Worm (Caenorhabditis elegans) whole organism, L2 larva: Measurements from ENCODE around the gene clu-1.

Source experiments
- C34F6.9 ChIP-seq: fragments of 150-350 bp; optimal IDR thresholded peaks from 2 replicates; lab custom pipeline; 2014; ENCODE audit warnings: missing biosample characterization, missing genetic modification characterization
- F13H6.1 ChIP-seq: sonication (generic microtip); optimal IDR thresholded peaks from 2 replicates; lab custom pipeline; 2016; ENCODE audit warnings: missing genetic modification characterization, missing compliant biosample characterization
- R02D3.7 ChIP-seq: fragments of 150-350 bp; optimal IDR thresholded peaks from 2 replicates; lab custom pipeline; 2014; ENCODE audit warnings: missing biosample characterization, missing genetic modification characterization
- ZK546.5 ChIP-seq: sonication (generic microtip); optimal IDR thresholded peaks from 2 replicates; lab custom pipeline; 2017; ENCODE audit warnings: missing biosample characterization, missing genetic modification characterization
- alr-1 ChIP-seq: fragments of 150-350 bp; optimal IDR thresholded peaks from 2 replicates; lab custom pipeline; 2014; ENCODE audit warnings: missing biosample characterization, missing genetic modification characterization
- aly-2 ChIP-seq: fragments of 150-350 bp; optimal IDR thresholded peaks from 2 replicates; lab custom pipeline; 2014; ENCODE audit warnings: missing biosample characterization, missing genetic modification characterization
- ama-1 ChIP-seq: fragments of 150-350 bp; optimal IDR thresholded peaks from 2 replicates; lab custom pipeline; 2018; ENCODE audit warnings: inconsistent platforms
- ceh-16 ChIP-seq: fragments of 150-350 bp; optimal IDR thresholded peaks from 2 replicates; lab custom pipeline; 2014; ENCODE audit warnings: missing biosample characterization, missing genetic modification characterization
- ceh-82 ChIP-seq: fragments of 150-350 bp; optimal IDR thresholded peaks from 2 replicates; lab custom pipeline; 2014; ENCODE audit warnings: missing biosample characterization, missing genetic modification characterization
- egl-27 ChIP-seq: sonication (generic microtip); optimal IDR thresholded peaks from 3 replicates; lab custom pipeline; 2017; ENCODE audit warnings: missing biosample characterization, missing genetic modification reagents, missing genetic modification characterization
- elt-1 ChIP-seq: fragments of 150-350 bp; optimal IDR thresholded peaks from 2 replicates; lab custom pipeline; 2014; ENCODE audit warnings: missing biosample characterization, missing genetic modification characterization
- elt-3 ChIP-seq: sonication (generic microtip); optimal IDR thresholded peaks from 2 replicates; lab custom pipeline; 2017; ENCODE audit warnings: missing biosample characterization, missing genetic modification characterization
- fos-1 ChIP-seq: fragments of 150-350 bp; optimal IDR thresholded peaks from 2 replicates; lab custom pipeline; 2014; ENCODE audit warnings: missing biosample characterization, missing genetic modification characterization
- gmeb-1 ChIP-seq: fragments of 150-350 bp; optimal IDR thresholded peaks from 2 replicates; lab custom pipeline; 2014; ENCODE audit warnings: missing biosample characterization, missing genetic modification characterization
- lin-11 ChIP-seq: fragments of 150-350 bp; sonication (generic microtip); optimal IDR thresholded peaks from 2 replicates; lab custom pipeline; 2014; ENCODE audit warnings: missing biosample characterization, missing genetic modification characterization, inconsistent platforms, mixed read lengths
- lin-13 ChIP-seq: fragments of 150-350 bp; optimal IDR thresholded peaks from 2 replicates; lab custom pipeline; 2014; ENCODE audit warnings: missing biosample characterization, missing genetic modification reagents, missing genetic modification characterization
- lin-39 ChIP-seq: fragments of 150-350 bp; optimal IDR thresholded peaks from 2 replicates; lab custom pipeline; 2014; ENCODE audit warnings: missing biosample characterization, missing genetic modification reagents, missing genetic modification characterization
- mab-5 ChIP-seq: fragments of 150-350 bp; optimal IDR thresholded peaks from 2 replicates; lab custom pipeline; 2014; ENCODE audit warnings: missing biosample characterization, missing genetic modification characterization
- mbf-1 ChIP-seq: sonication (generic microtip); optimal IDR thresholded peaks from 2 replicates; lab custom pipeline; 2017; ENCODE audit warnings: missing biosample characterization, missing genetic modification characterization
- mdl-1 ChIP-seq, 2 experiments: fragments of 150-350 bp in 1 of 2; sonication (generic microtip) in 1 of 2; optimal IDR thresholded peaks; 2 replicates each; lab custom pipeline; 2017; ENCODE audit warnings: missing biosample characterization in 2 of 2, missing genetic modification characterization in 2 of 2
- nhr-10 ChIP-seq: sonication (generic microtip); optimal IDR thresholded peaks from 2 replicates; lab custom pipeline; 2017; ENCODE audit warnings: missing biosample characterization, missing genetic modification characterization
- nhr-11 ChIP-seq: fragments of 150-350 bp; optimal IDR thresholded peaks from 2 replicates; lab custom pipeline; 2014; ENCODE audit warnings: missing biosample characterization, missing genetic modification characterization
- nhr-12 ChIP-seq: fragments of 150-350 bp; optimal IDR thresholded peaks from 2 replicates; lab custom pipeline; 2014; ENCODE audit warnings: missing biosample characterization, missing genetic modification characterization
- nhr-129 ChIP-seq: fragments of 150-350 bp; optimal IDR thresholded peaks from 2 replicates; lab custom pipeline; 2014; ENCODE audit warnings: missing biosample characterization, missing genetic modification characterization
- nhr-21 ChIP-seq: fragments of 150-350 bp; optimal IDR thresholded peaks from 2 replicates; lab custom pipeline; 2014; ENCODE audit warnings: missing biosample characterization, missing genetic modification characterization
- nhr-237 ChIP-seq: fragments of 150-350 bp; optimal IDR thresholded peaks from 2 replicates; lab custom pipeline; 2014; ENCODE audit warnings: missing biosample characterization, missing genetic modification characterization
- nhr-25 ChIP-seq: fragments of 150-350 bp; sonication (generic microtip); optimal IDR thresholded peaks from 3 replicates; lab custom pipeline; 2014; ENCODE audit warnings: missing biosample characterization, missing genetic modification characterization
- nhr-6 ChIP-seq: fragments of 150-350 bp; optimal IDR thresholded peaks from 2 replicates; lab custom pipeline; 2014; ENCODE audit warnings: missing biosample characterization, missing genetic modification characterization
- nhr-77 ChIP-seq: fragments of 150-350 bp; optimal IDR thresholded peaks from 2 replicates; lab custom pipeline; 2014; ENCODE audit warnings: missing biosample characterization, missing genetic modification characterization
- sem-4 ChIP-seq: fragments of 150-350 bp; optimal IDR thresholded peaks from 2 replicates; lab custom pipeline; 2014; ENCODE audit warnings: missing biosample characterization, missing genetic modification reagents, missing genetic modification characterization
- sma-3 ChIP-seq: sonication (generic microtip); optimal IDR thresholded peaks from 2 replicates; lab custom pipeline; 2016; ENCODE audit warnings: missing genetic modification reagents, missing genetic modification characterization, missing compliant biosample characterization
- sma-9 ChIP-seq, 2 experiments: fragments of 150-350 bp in 1 of 2; sonication (generic microtip) in 1 of 2; optimal IDR thresholded peaks; 2 replicates each; lab custom pipeline; 2014 to 2016; ENCODE audit warnings: missing genetic modification characterization in 2 of 2, mild to moderate bottlenecking in 1 of 2, missing biosample characterization in 1 of 2, missing compliant biosample characterization in 1 of 2, missing genetic modification reagents in 1 of 2, moderate library complexity in 1 of 2
- snpc-4 ChIP-seq: fragments of 150-350 bp; optimal IDR thresholded peaks from 2 replicates; lab custom pipeline; 2014; ENCODE audit warnings: missing biosample characterization, missing genetic modification characterization
- unc-55 ChIP-seq: fragments of 150-350 bp; sonication (generic microtip); optimal IDR thresholded peaks from 3 replicates; lab custom pipeline; 2014; ENCODE audit warnings: missing biosample characterization, missing genetic modification reagents, missing genetic modification characterization
- unc-62 ChIP-seq: fragments of 150-350 bp; optimal IDR thresholded peaks from 2 replicates; lab custom pipeline; 2014; ENCODE audit warnings: missing biosample characterization, missing genetic modification reagents, missing genetic modification characterization
- zag-1 ChIP-seq: fragments of 150-350 bp; optimal IDR thresholded peaks from 2 replicates; lab custom pipeline; 2014; ENCODE audit warnings: missing biosample characterization, missing genetic modification characterization
- ztf-1 ChIP-seq: fragments of 200-800 bp; sonication (Bioruptor generic); conservative IDR thresholded peaks from 2 replicates; pipeline ENCODE4 v1.3.6; 2022; ENCODE audit warnings: missing genetic modification characterization, missing compliant biosample characterization
- ztf-11 ChIP-seq: sonication (generic microtip); optimal IDR thresholded peaks from 2 replicates; lab custom pipeline; 2017; ENCODE audit warnings: missing biosample characterization, missing genetic modification characterization
- ztf-4 ChIP-seq: fragments of 150-350 bp; optimal IDR thresholded peaks from 2 replicates; lab custom pipeline; 2014; ENCODE audit warnings: missing biosample characterization, missing genetic modification characterization

Gene clu-1

DNA sequence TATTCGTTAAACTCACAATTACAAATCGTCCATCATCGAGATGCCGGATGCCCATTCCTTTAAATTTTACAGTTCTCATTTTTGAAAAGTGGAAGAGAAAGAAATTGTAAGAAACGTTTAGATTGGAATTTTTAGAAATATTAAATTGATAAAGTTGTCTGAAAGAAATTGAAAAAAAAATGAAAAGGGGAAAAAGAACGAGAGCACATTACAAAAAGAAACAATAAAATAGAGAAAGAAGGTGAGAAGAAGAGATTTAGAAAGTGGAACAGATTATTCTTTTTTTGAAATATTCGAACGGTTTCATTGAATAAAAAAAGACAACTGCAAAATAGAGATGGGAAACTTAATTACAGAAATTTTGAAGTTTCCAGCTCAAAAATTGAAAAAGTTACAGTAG, 39.9 kb upstream of the clu-1 start, which contains the start of gene C48B4.8:
TSS of gene C48B4.8 (minus strand) at position 101 of the 400 bp plus-strand sequence.
- no peak for TF ChIP-seq gmeb-1 (tag; lab: Kevin White, UChicago)
- no peak for TF ChIP-seq ceh-82 (tag; lab: Kevin White, UChicago)
- no peak for TF ChIP-seq R02D3.7 (tag; lab: Kevin White, UChicago)
- TF ChIP-seq egl-27 (tag; lab: Kevin White, UChicago) = no peak
- no peak for TF ChIP-seq ceh-16 (tag; lab: Kevin White, UChicago)
- TF ChIP-seq ZK546.5 (tag; lab: Kevin White, UChicago) = no peak

ce11 chrIII:9559381-9559881, 38.2 kb upstream of the clu-1 start, which contains the start of gene C48B4.7:
TSS of gene C48B4.7 (minus strand) at chrIII:9559431.
- TF ChIP-seq lin-13 (GFP tag; lab: Kevin White, UChicago) = no peak
- no peak for TF ChIP-seq mbf-1
- no peak for TF ChIP-seq ZK546.5 (tag; lab: Kevin White, UChicago)
- no peak for TF ChIP-seq lin-11
- TF ChIP-seq ztf-11 (tag; lab: Kevin White, UChicago) = no peak
- TF ChIP-seq alr-1 (tag; lab: Kevin White, UChicago) = no peak
- TF ChIP-seq nhr-77 = no peak
- TF ChIP-seq nhr-129 (tag; lab: Kevin White, UChicago) = no peak
- no peak for TF ChIP-seq zag-1 (tag; lab: Kevin White, UChicago)
- TF ChIP-seq R02D3.7 (tag; lab: Kevin White, UChicago) = no peak
- TF ChIP-seq egl-27 (tag; lab: Kevin White, UChicago) = no peak
- no peak for TF ChIP-seq nhr-12 (tag; lab: Kevin White, UChicago)
- TF ChIP-seq, all 48 proteins: peak for 0

ce11 chrIII:9558463-9558862, 37.2 kb upstream of the clu-1 start, which contains the start of gene C48B4.6:
TSS of gene C48B4.6 (minus strand) at chrIII:9558563.
- TF ChIP-seq nhr-11 (tag; lab: Kevin White, UChicago) = no peak
- TF ChIP-seq ztf-11 (tag; lab: Kevin White, UChicago) = no peak
- no peak for TF ChIP-seq nhr-25 (tag; lab: Kevin White, UChicago)
- TF ChIP-seq nhr-6 = no peak

- no peak for TF ChIP-seq mbf-1
- TF ChIP-seq mdl-1 (tag; optimal IDR thresholded peaks at IDR 0.05; lab: Kevin White, UChicago) = no peak
- TF ChIP-seq unc-62 (GFP tag; lab: Kevin White, UChicago) = no peak
- TF ChIP-seq sem-4 (tag; lab: Kevin White, UChicago) = no peak
- TF ChIP-seq fos-1 (tag; lab: Kevin White, UChicago) = no peak
- TF ChIP-seq egl-27 (tag; lab: Kevin White, UChicago) = no peak
- TF ChIP-seq aly-2 (tag; lab: Kevin White, UChicago) = no peak
Measured at ce11 chrIII:9556300-9556699, 35.0 kb upstream of the clu-1 start, which contains the start of gene ZK1098.11. TSS of gene ZK1098.11 (plus strand) at chrIII:9556600.

DNA sequence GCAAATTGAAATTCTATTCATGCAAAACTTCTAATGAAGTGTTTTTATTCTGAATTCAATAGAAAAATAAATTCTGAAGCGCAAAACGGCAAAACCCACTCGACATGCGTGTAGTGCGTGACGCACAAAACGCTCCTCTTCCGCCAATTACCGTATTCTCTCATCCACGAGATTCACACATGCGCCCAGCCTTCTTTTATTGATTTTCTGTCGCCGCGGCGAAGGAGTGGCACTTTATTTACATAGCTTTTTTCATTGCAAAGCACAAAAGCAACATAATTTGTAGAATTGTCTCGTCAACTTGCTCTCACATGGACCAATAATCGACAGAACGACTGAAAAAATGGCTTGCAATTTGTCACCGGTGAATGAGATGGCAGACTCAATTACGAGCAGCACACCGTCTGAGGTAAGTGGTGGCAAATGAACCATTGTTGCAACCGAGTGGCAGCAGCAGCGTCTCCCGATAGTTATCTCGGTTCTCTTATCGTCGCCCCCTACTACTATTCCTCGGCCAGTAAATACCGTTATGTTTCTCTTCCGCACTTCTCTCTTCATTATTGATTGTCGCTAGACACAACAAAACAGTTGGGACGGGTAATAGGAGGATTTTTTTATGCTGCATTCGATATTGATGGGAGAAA, 24.9 kb upstream of the clu-1 start, which contains the start of gene unc-16:
TSS of gene unc-16 (plus strand) at position 243 of the 644 bp plus-strand sequence.
- TF ChIP-seq ceh-82 (tag; lab: Kevin White, UChicago) (peak; percentile 81), R02D3.7 (tag; lab: Kevin White, UChicago) (no peak), ceh-16 (tag; lab: Kevin White, UChicago) (no peak), sem-4 (tag; lab: Kevin White, UChicago) (peak; percentile 82), sma-3 (GFP tag; lab: Kevin White, UChicago) (peak; percentile 80), fos-1 (tag; lab: Kevin White, UChicago) (peak; percentile 21), nhr-21 (tag; lab: Kevin White, UChicago) (peak; percentile 76), ama-1 (lab: Kevin White, UChicago) (peak; percentile 84), elt-1 (tag; lab: Kevin White, UChicago) (no peak), elt-3 (tag; lab: Kevin White, UChicago) (no peak), nhr-12 (tag; lab: Kevin White, UChicago) (no peak), nhr-129 (tag; lab: Kevin White, UChicago) (peak; percentile 85), nhr-77 (no peak), mbf-1 (no peak), nhr-6 (peak; percentile 54), alr-1 (tag; lab: Kevin White, UChicago) (no peak), ZK546.5 (tag; lab: Kevin White, UChicago) (peak; percentile 9), gmeb-1 (tag; lab: Kevin White, UChicago) (peak; percentile 75), F13H6.1 (tag; lab: Kevin White, UChicago) (peak; percentile 91), sma-9 (GFP tag; optimal IDR thresholded peaks at IDR 0.05; lab: Kevin White, UChicago) (peak; percentile 78), sma-9 (tag; optimal IDR thresholded peaks at IDR 0.05; lab: Kevin White, UChicago) (no peak), C34F6.9 (tag; lab: Kevin White, UChicago) (peak; percentile 98), snpc-4 (tag; lab: Kevin White, UChicago) (peak; percentile 83), nhr-11 (tag; lab: Kevin White, UChicago) (no peak), mdl-1 (tag; optimal IDR thresholded peaks at IDR 0.05; lab: Kevin White, UChicago) (peak; percentile 64 to 91), mab-5 (tag; lab: Kevin White, UChicago) (peak; percentile 80), unc-55 (GFP tag; lab: Kevin White, UChicago) (peak; percentile 96), ztf-1 (GFP tag; lab: Robert Waterston, UW) (no peak), egl-27 (tag; lab: Kevin White, UChicago) (peak; percentile 73), nhr-10 (no peak), nhr-237 (no peak), zag-1 (tag; lab: Kevin White, UChicago) (peak; percentile 66), nhr-25 (tag; lab: Kevin White, UChicago) (peak; percentile 84), aly-2 (tag; lab: Kevin White, UChicago) (no peak), lin-13 (GFP tag; lab: Kevin White, UChicago) (peak; percentile 69), lin-39 (tag; lab: Kevin White, UChicago) (no peak), ztf-4 (tag; lab: Kevin White, UChicago) (peak; percentile 62), ztf-11 (tag; lab: Kevin White, UChicago) (no peak)
